Worm (Caenorhabditis elegans): Measurements from ENCODE around the gene nhr-208.

nhr-208 gene

DNA sequence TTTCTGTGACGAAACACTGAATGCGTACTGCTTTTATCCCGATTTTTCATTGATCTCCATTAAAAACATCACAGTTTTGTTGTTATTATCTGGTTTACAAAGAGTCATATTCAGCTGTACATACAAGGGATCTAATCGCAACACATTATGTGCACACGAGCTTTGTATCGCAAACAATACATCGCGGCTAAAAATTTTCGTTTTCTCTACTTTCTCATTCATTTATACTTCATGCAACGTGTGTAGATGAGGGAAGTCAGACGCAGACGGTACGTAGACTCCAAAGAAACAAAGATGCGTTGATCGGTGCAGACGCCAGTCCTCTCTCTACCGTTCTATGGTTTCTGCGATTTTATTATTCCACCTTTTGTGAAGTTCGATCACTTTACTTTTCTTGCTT is 12.7 kb downstream of the nhr-208 start, which contains the start of gene nhr-136:
TSS of gene nhr-136 (plus strand) at position 301 of the 400 bp plus-strand sequence.
- TF ChIP-seq ceh-30 (tag; optimal IDR thresholded peaks at IDR 0.05) = no peak
- TF ChIP-seq unc-3 (GFP tag; conservative IDR thresholded peaks at IDR 0.05) = no peak
- TF ChIP-seq unc-3 (tag; optimal IDR thresholded peaks at IDR 0.05) = no peak

ce11 chrV:12111452-12111851 is 17.3 kb downstream of the nhr-208 start, which contains the start of gene lhpp-1:
TSS of gene lhpp-1 (minus strand) at chrV:12111805.
- TF ChIP-seq unc-55 (GFP tag; optimal IDR thresholded peaks at IDR 0.05) (peak; percentile 33), madf-2 (tag; optimal IDR thresholded peaks at IDR 0.05) (no peak), hlh-30 (tag; optimal IDR thresholded peaks at IDR 0.05; ENCODE audit: insufficient read depth) (peak; percentile 55)

- TF ChIP-seq ceh-24 (tag; optimal IDR thresholded peaks at IDR 0.05) = no peak
- no peak for TF ChIP-seq che-1 (tag; optimal IDR thresholded peaks at IDR 0.05)
- no peak for TF ChIP-seq ceh-18 (tag; optimal IDR thresholded peaks at IDR 0.05)
- TF ChIP-seq rnt-1 (tag; optimal IDR thresholded peaks at IDR 0.05) = no peak
- TF ChIP-seq unc-42 (tag; optimal IDR thresholded peaks at IDR 0.05) = no peak
- no peak for TF ChIP-seq ttx-3 (tag; optimal IDR thresholded peaks at IDR 0.05)
- TF ChIP-seq ceh-9 (tag; optimal IDR thresholded peaks at IDR 0.05) = no peak
- TF ChIP-seq eyg-1 (tag; optimal IDR thresholded peaks at IDR 0.05) = no peak
- no peak for TF ChIP-seq tbx-2 (tag; optimal IDR thresholded peaks at IDR 0.05)
- TF ChIP-seq C38D4.7 (GFP tag; optimal IDR thresholded peaks at IDR 0.05) = no peak
- TF ChIP-seq fax-1 (tag; optimal IDR thresholded peaks at IDR 0.05) = no peak
Observed at ce11 chrV:12113726-12114125, 19.6 kb downstream of the nhr-208 start.

- no peak for TF ChIP-seq pqm-1 (tag; optimal IDR thresholded peaks at IDR 0.05)
- no peak for TF ChIP-seq fkh-10 (GFP tag; optimal IDR thresholded peaks at IDR 0.05)
- no peak for TF ChIP-seq sox-2 (GFP tag; IDR thresholded peaks at IDR 0.05)
- no peak for TF ChIP-seq odd-2 (tag; optimal IDR thresholded peaks at IDR 0.05)
- TF ChIP-seq unc-3 (GFP tag; conservative IDR thresholded peaks at IDR 0.05) = no peak
- TF ChIP-seq unc-3 (tag; optimal IDR thresholded peaks at IDR 0.05) = no peak
- no peak for TF ChIP-seq tbx-2 (tag; optimal IDR thresholded peaks at IDR 0.05)
- no peak for TF ChIP-seq ama-1 (optimal IDR thresholded peaks at IDR 0.05)
- no peak for TF ChIP-seq tbx-7 (tag; optimal IDR thresholded peaks at IDR 0.05)
- no peak for TF ChIP-seq dmd-4 (tag; optimal IDR thresholded peaks at IDR 0.05; ENCODE audit: borderline replicate concordance)
Observed at ce11 chrV:12114693-12115092, 20.6 kb downstream of the nhr-208 start, which contains the start of gene spin-1. TSS of gene spin-1 (plus strand) at chrV:12114993.

DNA sequence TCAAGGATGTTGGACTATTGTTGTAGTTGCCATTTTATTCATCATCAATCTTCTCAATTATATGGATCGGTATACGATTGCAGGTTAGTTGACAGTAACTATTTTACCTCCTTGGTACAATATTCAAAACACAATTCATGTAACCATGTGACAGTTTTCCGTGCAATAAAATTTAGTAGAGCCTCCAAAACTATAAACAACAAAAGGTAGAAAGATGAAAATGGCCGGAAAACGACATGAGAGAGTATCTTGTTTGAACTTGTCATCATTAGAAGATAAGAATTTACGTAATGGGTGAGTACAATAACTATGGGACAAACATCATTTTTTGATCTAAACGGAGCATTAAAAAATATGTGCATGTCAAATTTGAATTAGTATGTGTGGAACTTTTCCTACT is 21.0 kb downstream of the nhr-208 start:
- TF ChIP-seq K02D7.2 (tag; optimal IDR thresholded peaks at IDR 0.05) = no peak

ce11 chrV:12117567-12118053 is 23.5 kb downstream of the nhr-208 start, which contains the start of gene C13C4.8:
TSS of gene C13C4.8 (plus strand) at chrV:12118003.
- TF ChIP-seq dmd-4 (tag; optimal IDR thresholded peaks at IDR 0.05; ENCODE audit: borderline replicate concordance) = no peak
- no peak for TF ChIP-seq unc-55 (GFP tag; optimal IDR thresholded peaks at IDR 0.05)
- no peak for TF ChIP-seq mec-3 (tag; optimal IDR thresholded peaks at IDR 0.05; ENCODE audit: borderline replicate concordance)
- no peak for TF ChIP-seq ceh-48 (tag; optimal IDR thresholded peaks at IDR 0.05)
- TF ChIP-seq unc-3 (GFP tag; conservative IDR thresholded peaks at IDR 0.05) = no peak
- no peak for TF ChIP-seq unc-3 (tag; optimal IDR thresholded peaks at IDR 0.05)
- TF ChIP-seq lin-11 (tag; optimal IDR thresholded peaks at IDR 0.05) = no peak

DNA sequence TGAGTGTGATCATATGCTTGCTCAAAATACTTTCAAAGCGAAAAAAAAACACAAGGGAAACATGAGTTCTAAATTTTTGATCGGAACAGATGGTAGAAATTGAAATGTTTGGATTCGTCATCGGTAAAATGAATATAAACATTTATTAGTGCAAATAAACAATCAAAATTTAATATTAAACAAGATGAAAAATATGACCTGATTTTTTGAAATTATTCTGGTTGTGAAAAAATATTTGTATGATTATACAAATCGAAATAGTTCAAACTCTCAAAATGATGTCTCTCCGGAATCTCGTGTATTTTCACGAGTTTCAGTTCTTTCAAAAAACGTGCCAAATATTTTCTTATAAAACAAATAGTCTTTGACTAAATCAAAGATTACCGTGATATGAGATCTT is 26.3 kb downstream of the nhr-208 start, which contains the start of gene C13C4.7:
TSS of gene C13C4.7 (minus strand) at position 101 of the 400 bp plus-strand sequence.
- TF ChIP-seq nfya-1 (tag; optimal IDR thresholded peaks at IDR 0.05) (no peak), dmd-4 (tag; optimal IDR thresholded peaks at IDR 0.05; ENCODE audit: borderline replicate concordance) (no peak), gmeb-2 (tag; optimal IDR thresholded peaks at IDR 0.05) (no peak), tbx-7 (tag; optimal IDR thresholded peaks at IDR 0.05) (no peak), nhr-11 (tag; optimal IDR thresholded peaks at IDR 0.05) (no peak), ceh-19 (GFP tag; optimal IDR thresholded peaks at IDR 0.05) (no peak), pqm-1 (tag; optimal IDR thresholded peaks at IDR 0.05) (no peak), ceh-2 (tag; optimal IDR thresholded peaks at IDR 0.05) (no peak), unc-86 (tag; optimal IDR thresholded peaks at IDR 0.05) (no peak), C08G9.2 (tag; optimal IDR thresholded peaks at IDR 0.05) (no peak), C38D4.7 (GFP tag; optimal IDR thresholded peaks at IDR 0.05) (no peak)

Measured in whole organism, late embryonic.